Worm (Caenorhabditis elegans) whole organism, early embryonic: Measurements from ENCODE around the gene ulp-3.

Experiments used
- ama-1 ChIP-seq: fragments of 150-350 bp; optimal IDR thresholded peaks from 2 replicates; lab custom pipeline; 2014
- flt-1 ChIP-seq: fragments of 200-800 bp; sonication (Bioruptor generic); IDR thresholded peaks from 2 replicates; pipeline ENCODE4 v1.3.6; 2022; ENCODE audit warnings: missing genetic modification characterization, missing compliant biosample characterization
- hmg-4 ChIP-seq: fragments of 200-800 bp; sonication (Bioruptor generic); optimal IDR thresholded peaks from 2 replicates; lab custom pipeline; 2018; ENCODE audit warnings: mild to moderate bottlenecking, missing genetic modification characterization, missing compliant biosample characterization
- pes-1 ChIP-seq: fragments of 200-800 bp; sonication (Bioruptor generic); IDR thresholded peaks from 2 replicates; pipeline ENCODE4 v1.3.6; 2022; ENCODE audit warnings: missing genetic modification reagents, missing genetic modification characterization, missing compliant biosample characterization
- tbx-11 ChIP-seq: fragments of 200-800 bp; sonication (Bioruptor generic); IDR thresholded peaks from 2 replicates; pipeline ENCODE4 v1.3.6; 2022; ENCODE audit warnings: missing genetic modification characterization, missing compliant biosample characterization

DNA sequence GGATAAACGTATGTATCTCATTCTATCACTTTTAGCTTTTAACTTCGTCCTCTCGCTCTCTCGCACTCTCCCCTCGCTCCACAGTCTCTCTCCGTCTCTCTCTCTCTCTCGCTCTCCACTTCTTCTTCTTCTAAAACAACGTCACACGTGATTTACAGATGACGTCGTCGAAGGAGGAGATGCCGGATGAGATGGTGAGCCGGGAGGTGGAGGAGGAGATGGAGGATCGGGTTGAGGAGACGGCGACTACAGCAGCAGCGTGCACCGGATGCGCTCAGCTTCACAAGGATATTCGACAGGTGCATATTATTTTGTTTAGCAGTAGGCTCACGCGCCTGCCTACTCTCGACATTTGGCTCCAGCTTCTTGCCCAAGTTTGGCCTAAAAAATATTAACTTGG is 45.6 kb upstream of the ulp-3 start, which contains the start of gene elt-6:
- no peak for TF ChIP-seq ama-1 (lab: Kevin White, UChicago)
- TF ChIP-seq pes-1 (GFP tag; lab: Robert Waterston, UW): peak; percentile 41; the same call in 1 of the 2 replicates
- no peak for TF ChIP-seq tbx-11 (GFP tag; lab: Robert Waterston, UW)
- TF ChIP-seq flt-1 (GFP tag; lab: Robert Waterston, UW): no peak
- TF ChIP-seq hmg-4 (GFP tag; lab: Kevin White, UChicago): peak; percentile 10
